Worm (Caenorhabditis elegans): ENCODE results near the gene sra-7.

DNA sequence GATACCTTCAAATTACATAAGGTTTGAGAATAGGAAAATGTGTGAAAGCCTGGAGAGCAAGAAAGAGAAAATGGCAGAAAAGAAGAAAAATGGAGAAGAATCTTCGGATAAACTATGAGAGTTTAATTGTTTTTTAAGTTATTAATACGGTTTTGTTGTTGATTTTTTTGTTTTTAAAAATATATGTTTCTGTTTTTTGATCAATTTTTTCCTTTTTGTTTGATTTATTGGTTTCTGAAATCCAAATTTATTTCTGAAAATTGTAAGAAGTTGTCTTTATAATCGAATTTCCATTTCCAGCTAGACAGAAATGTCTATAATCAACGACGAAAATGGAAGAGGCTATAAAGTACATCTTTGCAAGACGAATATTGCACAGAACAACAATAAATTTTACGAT lies 48.3 kb downstream of the sra-7 start, which contains the start of gene parp-2:
- TF ChIP-seq nhr-28 (tag; optimal IDR thresholded peaks at IDR 0.05): no peak
- no peak for TF ChIP-seq lin-32 (GFP tag; optimal IDR thresholded peaks at IDR 0.05)
- no peak for TF ChIP-seq nhr-2 (tag; optimal IDR thresholded peaks at IDR 0.05)
- TF ChIP-seq lin-13 (tag; optimal IDR thresholded peaks at IDR 0.05): no peak
- TF ChIP-seq lsy-2 (tag; optimal IDR thresholded peaks at IDR 0.05): no peak
- no peak for TF ChIP-seq hlh-1 (tag; optimal IDR thresholded peaks at IDR 0.05)
- TF ChIP-seq elt-3 (tag; optimal IDR thresholded peaks at IDR 0.05): no peak
- no peak for TF ChIP-seq nhr-237 (tag; optimal IDR thresholded peaks at IDR 0.05)
